Worm (Caenorhabditis elegans) whole organism, late embryonic: ENCODE data around the gene B0244.6.

Source experiments
- F13H6.1 ChIP-seq: sonication (generic microtip); optimal IDR thresholded peaks from 2 replicates; lab custom pipeline; 2016; ENCODE audit warnings: missing genetic modification characterization, missing compliant biosample characterization
- K09A11.1 ChIP-seq: sonication (generic microtip); optimal IDR thresholded peaks from 2 replicates; lab custom pipeline; 2017; ENCODE audit warnings: antibody characterized with exemption, mild to moderate bottlenecking, missing genetic modification characterization, missing compliant biosample characterization; ENCODE audit not compliant: insufficient read depth
- T23F11.4 ChIP-seq: fragments of 200-800 bp; sonication (Bioruptor generic); optimal IDR thresholded peaks from 2 replicates; lab custom pipeline; 2018; ENCODE audit warnings: mild to moderate bottlenecking, missing genetic modification characterization, missing compliant biosample characterization
- Y22D7AL.16 ChIP-seq: sonication (generic microtip); optimal IDR thresholded peaks from 2 replicates; lab custom pipeline; 2016; ENCODE audit warnings: missing genetic modification characterization, missing compliant biosample characterization
- ama-1 ChIP-seq: fragments of 150-350 bp; optimal IDR thresholded peaks from 2 replicates; lab custom pipeline; 2014
- ceh-14 ChIP-seq: sonication (generic microtip); optimal IDR thresholded peaks from 2 replicates; lab custom pipeline; 2016; ENCODE audit warnings: missing genotype, missing genetic modification characterization, missing compliant biosample characterization
- ceh-19 ChIP-seq: fragments of 200-800 bp; sonication (Bioruptor generic); optimal IDR thresholded peaks from 2 replicates; lab custom pipeline; 2018; ENCODE audit warnings: mild to moderate bottlenecking, missing genetic modification characterization, missing compliant biosample characterization
- ceh-2 ChIP-seq: sonication (generic microtip); optimal IDR thresholded peaks from 2 replicates; lab custom pipeline; 2016; ENCODE audit warnings: missing genotype, missing genetic modification characterization, missing compliant biosample characterization
- ceh-22 ChIP-seq: sonication (generic microtip); optimal IDR thresholded peaks from 2 replicates; lab custom pipeline; 2017; ENCODE audit warnings: missing biosample characterization, missing genetic modification characterization
- ceh-34 ChIP-seq: sonication (generic microtip); optimal IDR thresholded peaks from 2 replicates; lab custom pipeline; 2016; ENCODE audit warnings: mild to moderate bottlenecking, missing genetic modification characterization, missing compliant biosample characterization
- ceh-45 ChIP-seq: fragments of 200-800 bp; sonication (Bioruptor generic); IDR thresholded peaks from 2 replicates; pipeline ENCODE4 v1.3.6; 2022; ENCODE audit warnings: missing genetic modification reagents, missing genetic modification characterization, missing compliant biosample characterization
- ceh-6 ChIP-seq: fragments of 200-800 bp; sonication (Bioruptor generic); optimal IDR thresholded peaks from 2 replicates; lab custom pipeline; 2018; ENCODE audit warnings: mild to moderate bottlenecking, missing genetic modification characterization, missing compliant biosample characterization
- ceh-9 ChIP-seq: sonication (generic microtip); optimal IDR thresholded peaks from 2 replicates; lab custom pipeline; 2016; ENCODE audit warnings: mild to moderate bottlenecking, missing genetic modification characterization, inconsistent platforms, missing compliant biosample characterization
- che-1 ChIP-seq: sonication (generic microtip); optimal IDR thresholded peaks from 2 replicates; lab custom pipeline; 2016; ENCODE audit warnings: mild to moderate bottlenecking, missing genetic modification characterization, missing compliant biosample characterization
- elt-2 ChIP-seq: sonication (generic microtip); optimal IDR thresholded peaks from 2 replicates; lab custom pipeline; 2016; ENCODE audit warnings: missing genetic modification reagents, missing genetic modification characterization, missing compliant biosample characterization
- elt-4 ChIP-seq: sonication (generic microtip); optimal IDR thresholded peaks from 2 replicates; lab custom pipeline; 2016; ENCODE audit warnings: missing genetic modification characterization, missing compliant biosample characterization
- eyg-1 ChIP-seq: sonication (generic microtip); optimal IDR thresholded peaks from 2 replicates; lab custom pipeline; 2016; ENCODE audit warnings: missing genotype, missing genetic modification characterization, missing compliant biosample characterization
- fax-1 ChIP-seq: sonication (generic microtip); optimal IDR thresholded peaks from 2 replicates; lab custom pipeline; 2016; ENCODE audit warnings: missing genotype, missing genetic modification characterization, missing compliant biosample characterization
- fkh-10 ChIP-seq: fragments of 150-350 bp; optimal IDR thresholded peaks from 2 replicates; lab custom pipeline; 2014; ENCODE audit warnings: missing biosample characterization, missing genetic modification reagents, missing genetic modification characterization
- fkh-6 ChIP-seq: sonication (generic microtip); optimal IDR thresholded peaks from 2 replicates; lab custom pipeline; 2016; ENCODE audit warnings: missing genetic modification characterization, missing compliant biosample characterization
- hlh-13 ChIP-seq: fragments of 200-800 bp; sonication (Bioruptor generic); optimal IDR thresholded peaks from 2 replicates; lab custom pipeline; 2018; ENCODE audit warnings: mild to moderate bottlenecking, missing genetic modification characterization, missing compliant biosample characterization
- hlh-15 ChIP-seq: sonication (generic microtip); optimal IDR thresholded peaks from 2 replicates; lab custom pipeline; 2016; ENCODE audit warnings: missing genetic modification characterization, missing compliant biosample characterization
- hlh-6 ChIP-seq: sonication (generic microtip); optimal IDR thresholded peaks from 2 replicates; lab custom pipeline; 2016; ENCODE audit warnings: missing genotype, missing genetic modification characterization, missing compliant biosample characterization
- lin-11 ChIP-seq: fragments of 200-800 bp; sonication (Bioruptor generic); optimal IDR thresholded peaks from 2 replicates; lab custom pipeline; 2018; ENCODE audit warnings: mild to moderate bottlenecking, missing genetic modification characterization, missing compliant biosample characterization
- nhr-11 ChIP-seq: fragments of 150-350 bp; optimal IDR thresholded peaks from 2 replicates; lab custom pipeline; 2014; ENCODE audit warnings: missing biosample characterization, missing genetic modification characterization
- npax-4 ChIP-seq: sonication (generic microtip); optimal IDR thresholded peaks from 2 replicates; lab custom pipeline; 2016; ENCODE audit warnings: missing genetic modification characterization, missing compliant biosample characterization
- pag-3 ChIP-seq: sonication (generic microtip); optimal IDR thresholded peaks from 2 replicates; lab custom pipeline; 2016; ENCODE audit warnings: missing compliant biosample characterization, missing genetic modification characterization, borderline replicate concordance
- pax-1 ChIP-seq: fragments of 150-350 bp; optimal IDR thresholded peaks from 2 replicates; lab custom pipeline; 2014; ENCODE audit warnings: missing biosample characterization, missing genetic modification characterization
- pha-2 ChIP-seq: sonication (generic microtip); optimal IDR thresholded peaks from 2 replicates; lab custom pipeline; 2017; ENCODE audit warnings: mild to moderate bottlenecking, missing genetic modification characterization, missing compliant biosample characterization
- pha-4 ChIP-seq: fragments of 150-350 bp; optimal IDR thresholded peaks from 2 replicates; lab custom pipeline; 2018; ENCODE audit warnings: missing biosample characterization, missing genetic modification reagents, missing genetic modification characterization
- pqm-1 ChIP-seq: sonication (generic microtip); optimal IDR thresholded peaks from 2 replicates; lab custom pipeline; 2016; ENCODE audit warnings: missing genetic modification characterization, missing compliant biosample characterization
- ref-2 ChIP-seq: sonication (generic microtip); optimal IDR thresholded peaks from 2 replicates; lab custom pipeline; 2016; ENCODE audit warnings: missing genetic modification characterization, missing compliant biosample characterization
- rnt-1 ChIP-seq: sonication (generic microtip); optimal IDR thresholded peaks from 2 replicates; lab custom pipeline; 2016; ENCODE audit warnings: missing genetic modification characterization, missing compliant biosample characterization
- sox-2 ChIP-seq: fragments of 200-800 bp; sonication (Bioruptor generic); IDR thresholded peaks from 2 replicates; pipeline ENCODE4 v1.3.6; 2022; ENCODE audit warnings: missing genetic modification reagents, missing genetic modification characterization, missing compliant biosample characterization
- sox-4 ChIP-seq: sonication (generic microtip); optimal IDR thresholded peaks from 2 replicates; lab custom pipeline; 2017; ENCODE audit warnings: mild to moderate bottlenecking, missing genetic modification characterization, inconsistent platforms, missing compliant biosample characterization
- tbx-7 ChIP-seq: sonication (generic microtip); optimal IDR thresholded peaks from 2 replicates; lab custom pipeline; 2016; ENCODE audit warnings: missing genotype, missing genetic modification characterization, missing compliant biosample characterization
- unc-3 ChIP-seq, 2 experiments: fragments of 200-800 bp in 1 of 2; sonication (Bioruptor generic) in 1 of 2; sonication (generic microtip) in 1 of 2; conservative IDR thresholded peaks in 1 of 2; optimal IDR thresholded peaks in 1 of 2; 2 replicates each; pipeline versions ENCODE4 v1.3.6 to Lab custom; 2016 to 2022; ENCODE audit warnings: missing compliant biosample characterization in 2 of 2, missing genetic modification characterization in 2 of 2, missing genetic modification reagents in 1 of 2
- zip-5 ChIP-seq: sonication (generic microtip); optimal IDR thresholded peaks from 2 replicates; lab custom pipeline; 2016; ENCODE audit warnings: missing genetic modification characterization, missing compliant biosample characterization

The B0244.6 gene

ce11 chrIII:5769726-5770235 is 32.0 kb downstream of the B0244.6 start, which contains the start of gene cutl-23 (continued):
- TF ChIP-seq sox-2 (GFP tag; lab: Robert Waterston, UW) (peak; percentile 5; the same call in 1 of the 2 replicates), unc-3 (GFP tag; conservative IDR thresholded peaks at IDR 0.05; lab: Robert Waterston, UW) (0 out of 2 replicates have a peak, but pooled peaks have one; percentile 16), unc-3 (tag; optimal IDR thresholded peaks at IDR 0.05; lab: Kevin White, UChicago) (no peak), ceh-34 (tag; lab: Kevin White, UChicago) (peak; percentile 11), fkh-6 (tag; lab: Kevin White, UChicago) (peak; percentile 33), ceh-45 (GFP tag; lab: Robert Waterston, UW) (peak; percentile 9; the same call in 1 of the 2 replicates), sox-4 (tag; lab: Kevin White, UChicago) (peak; percentile 58), che-1 (tag; lab: Kevin White, UChicago) (peak; percentile 59), zip-5 (tag; lab: Kevin White, UChicago) (no peak), fax-1 (tag; lab: Kevin White, UChicago) (peak; percentile 22), ceh-22 (tag; lab: Kevin White, UChicago) (no peak), elt-2 (tag; lab: Kevin White, UChicago) (no peak), ceh-9 (tag; lab: Kevin White, UChicago) (peak; percentile 34), tbx-7 (tag; lab: Kevin White, UChicago) (no peak), ref-2 (no peak), nhr-11 (tag; lab: Kevin White, UChicago) (no peak), pha-4 (tag; lab: Kevin White, UChicago) (no peak), pag-3 (tag; lab: Kevin White, UChicago) (no peak), ceh-2 (no peak), T23F11.4 (peak; percentile 65), lin-11 (tag; lab: Kevin White, UChicago) (peak; percentile 27), ceh-14 (tag; lab: Kevin White, UChicago) (no peak), npax-4 (tag; lab: Kevin White, UChicago) (no peak), hlh-13 (GFP tag; lab: Kevin White, UChicago) (no peak), hlh-6 (tag; lab: Kevin White, UChicago) (peak; percentile 80), ceh-19 (GFP tag; lab: Kevin White, UChicago) (no peak), eyg-1 (tag; lab: Kevin White, UChicago) (no peak), pax-1 (tag; lab: Kevin White, UChicago) (no peak), F13H6.1 (tag; lab: Kevin White, UChicago) (peak; percentile 27), pqm-1 (tag; lab: Kevin White, UChicago) (no peak), elt-4 (tag; lab: Kevin White, UChicago) (no peak), rnt-1 (tag; lab: Kevin White, UChicago) (no peak), K09A11.1 (tag; lab: Kevin White, UChicago) (no peak), fkh-10 (GFP tag; lab: Kevin White, UChicago) (no peak), pha-2 (peak; percentile 26), ceh-6 (GFP tag; lab: Kevin White, UChicago) (peak; percentile 59)

- TF ChIP-seq zip-5 (tag; lab: Kevin White, UChicago) (no peak), ceh-6 (GFP tag; lab: Kevin White, UChicago) (no peak), rnt-1 (tag; lab: Kevin White, UChicago) (no peak), pqm-1 (tag; lab: Kevin White, UChicago) (no peak), ama-1 (lab: Kevin White, UChicago) (no peak), fkh-10 (GFP tag; lab: Kevin White, UChicago) (no peak), hlh-6 (tag; lab: Kevin White, UChicago) (no peak), Y22D7AL.16 (tag; lab: Kevin White, UChicago) (no peak), hlh-15 (tag; lab: Kevin White, UChicago) (no peak)
Measured at ce11 chrIII:5782080-5782479, 44.3 kb downstream of the B0244.6 start.
